Fruit fly (Drosophila melanogaster): Measurements from ENCODE around the gene smo.
A peak's percentile ranks its signal among the peaks of the same experiment; 100 is the strongest.

Gene smo

dm6 chr2L:290373-290772, 13.0 kb downstream of the smo start:
- no peak for TF ChIP-seq CG33017 (tag; optimal IDR thresholded peaks at IDR 0.05)

- TF ChIP-seq CG7045 (GFP tag; optimal IDR thresholded peaks at IDR 0.05) (no peak), CG12768 (GFP tag; optimal IDR thresholded peaks at IDR 0.05) (no peak), kay (GFP tag; ENCODE audit: borderline replicate concordance) (no peak), CG33017 (tag; optimal IDR thresholded peaks at IDR 0.05) (no peak), Mnt (GFP tag; optimal IDR thresholded peaks at IDR 0.05) (no peak), CG14711 (tag; optimal IDR thresholded peaks at IDR 0.05) (no peak), CG11617 (GFP tag; optimal IDR thresholded peaks at IDR 0.05) (no peak), toe (GFP tag; optimal IDR thresholded peaks at IDR 0.05) (no peak), bab1 (GFP tag; optimal IDR thresholded peaks at IDR 0.05) (no peak), ovo (GFP tag; optimal IDR thresholded peaks at IDR 0.05) (no peak), Clk (GFP tag; optimal IDR thresholded peaks at IDR 0.05) (no peak), Crg-1 (GFP tag; optimal IDR thresholded peaks at IDR 0.05) (no peak), CG7101 (tag; optimal IDR thresholded peaks at IDR 0.05) (no peak)
Measured at dm6 chr2L:290949-291348, 13.6 kb downstream of the smo start.

- TF ChIP-seq pad (GFP tag; optimal IDR thresholded peaks at IDR 0.05) (no peak), ovo (GFP tag; optimal IDR thresholded peaks at IDR 0.05) (no peak), cnc (optimal IDR thresholded peaks at IDR 0.05) (no peak), CG33017 (tag; optimal IDR thresholded peaks at IDR 0.05) (no peak), cic (GFP tag; optimal IDR thresholded peaks at IDR 0.05) (no peak), CG7101 (tag; optimal IDR thresholded peaks at IDR 0.05) (no peak), bab1 (GFP tag; optimal IDR thresholded peaks at IDR 0.05) (no peak), Hr96 (GFP tag; optimal IDR thresholded peaks at IDR 0.05) (no peak), kay (GFP tag; ENCODE audit: borderline replicate concordance) (no peak), CG1620 (GFP tag; optimal IDR thresholded peaks at IDR 0.05) (no peak), toe (GFP tag; optimal IDR thresholded peaks at IDR 0.05) (no peak), tj (GFP tag; optimal IDR thresholded peaks at IDR 0.05) (no peak), CG11617 (GFP tag; optimal IDR thresholded peaks at IDR 0.05) (no peak), Mnt (GFP tag; optimal IDR thresholded peaks at IDR 0.05) (no peak), Crg-1 (GFP tag; optimal IDR thresholded peaks at IDR 0.05) (no peak), CG12768 (GFP tag; optimal IDR thresholded peaks at IDR 0.05) (no peak)
Measured at dm6 chr2L:291657-292056, 14.3 kb downstream of the smo start, which contains the start of gene CG3625. TSS of gene CG3625 (minus strand) at chr2L:291795.

- TF ChIP-seq Mnt (GFP tag; optimal IDR thresholded peaks at IDR 0.05) (no peak), cic (GFP tag; optimal IDR thresholded peaks at IDR 0.05) (no peak), toe (GFP tag; optimal IDR thresholded peaks at IDR 0.05) (no peak), kay (GFP tag; ENCODE audit: borderline replicate concordance) (no peak), CG11617 (GFP tag; optimal IDR thresholded peaks at IDR 0.05) (no peak), CG12768 (GFP tag; optimal IDR thresholded peaks at IDR 0.05) (no peak), CG5204 (GFP tag; optimal IDR thresholded peaks at IDR 0.05) (no peak), ovo (GFP tag; optimal IDR thresholded peaks at IDR 0.05) (no peak), Hr96 (GFP tag; optimal IDR thresholded peaks at IDR 0.05) (no peak), cnc (optimal IDR thresholded peaks at IDR 0.05) (no peak), CG7101 (tag; optimal IDR thresholded peaks at IDR 0.05) (no peak), Crg-1 (GFP tag; optimal IDR thresholded peaks at IDR 0.05) (no peak), bab1 (GFP tag; optimal IDR thresholded peaks at IDR 0.05) (no peak), CG14711 (tag; optimal IDR thresholded peaks at IDR 0.05) (no peak), pad (GFP tag; optimal IDR thresholded peaks at IDR 0.05) (no peak), CG7045 (GFP tag; optimal IDR thresholded peaks at IDR 0.05) (no peak)
Measured at dm6 chr2L:292301-292700, 14.9 kb downstream of the smo start, which contains the start of gene CG11562. TSS of gene CG11562 (plus strand) at chr2L:292419.

dm6 chr2L:294452-295362, 17.3 kb downstream of the smo start, which contains the start of the genes U2af38 and Stip1:
TSS of gene U2af38 (minus strand) at chr2L:294681.
TSS of gene Stip1 (plus strand) at chr2L:295122.
- TF ChIP-seq CG1620 (GFP tag; optimal IDR thresholded peaks at IDR 0.05) (peak; percentile 14), cic (GFP tag; optimal IDR thresholded peaks at IDR 0.05) (no peak), toe (GFP tag; optimal IDR thresholded peaks at IDR 0.05) (no peak), CG5204 (GFP tag; optimal IDR thresholded peaks at IDR 0.05) (no peak), Clk (GFP tag; optimal IDR thresholded peaks at IDR 0.05) (no peak), CG7101 (tag; optimal IDR thresholded peaks at IDR 0.05) (peak; percentile 54), Hr96 (GFP tag; optimal IDR thresholded peaks at IDR 0.05) (no peak), kay (GFP tag; ENCODE audit: borderline replicate concordance) (no peak), CG14711 (tag; optimal IDR thresholded peaks at IDR 0.05) (peak; percentile 98), ovo (GFP tag; optimal IDR thresholded peaks at IDR 0.05) (no peak), cnc (optimal IDR thresholded peaks at IDR 0.05) (no peak), CG11617 (GFP tag; optimal IDR thresholded peaks at IDR 0.05) (peak; percentile 30), bab1 (GFP tag; optimal IDR thresholded peaks at IDR 0.05) (peak; percentile 17), pad (GFP tag; optimal IDR thresholded peaks at IDR 0.05) (peak; percentile 9), CG12768 (GFP tag; optimal IDR thresholded peaks at IDR 0.05) (peak; percentile 5), CG7045 (GFP tag; optimal IDR thresholded peaks at IDR 0.05) (no peak), CG33017 (tag; optimal IDR thresholded peaks at IDR 0.05) (no peak), tj (GFP tag; optimal IDR thresholded peaks at IDR 0.05) (peak; percentile 62), Mnt (GFP tag; optimal IDR thresholded peaks at IDR 0.05) (peak; percentile 49), Crg-1 (GFP tag; optimal IDR thresholded peaks at IDR 0.05) (peak; percentile 4)
